Fruit fly (Drosophila melanogaster) whole organism, embryonic: ENCODE results near the gene CG9920.

ENCODE experiments used
- ATbp ChIP-seq: fragments of 200-800 bp; sonication (Bioruptor generic); optimal IDR thresholded peaks from 2 replicates; lab custom pipeline; 2017; ENCODE audit warnings: missing biosample characterization, mild to moderate bottlenecking, missing genetic modification characterization, missing genetic modification reagents
- Adf1 ChIP-seq: fragments of 200-800 bp; sonication (Bioruptor generic); IDR thresholded peaks from 2 replicates; pipeline ENCODE4 v1.3.6; 2022; ENCODE audit warnings: missing biosample characterization, missing genetic modification characterization
- Bgb ChIP-seq: fragments of 200-800 bp; sonication (Bioruptor generic); IDR thresholded peaks from 2 replicates; pipeline ENCODE4 v1.3.6; 2022; ENCODE audit warnings: missing biosample characterization, missing genetic modification characterization; ENCODE audit not compliant: partially characterized antibody
- Bteb2 ChIP-seq: fragments of 200-800 bp; sonication (Bioruptor generic); optimal IDR thresholded peaks from 2 replicates; lab custom pipeline; 2016; ENCODE audit warnings: missing biosample characterization, missing genetic modification characterization
- CG10209 ChIP-seq: fragments of 200-800 bp; sonication (Bioruptor generic); optimal IDR thresholded peaks from 3 replicates; lab custom pipeline; 2017; ENCODE audit warnings: missing biosample characterization, mild to moderate bottlenecking, missing genetic modification characterization, missing genetic modification reagents
- CG11085 ChIP-seq: fragments of 200-800 bp; sonication (Bioruptor generic); IDR thresholded peaks from 2 replicates; pipeline ENCODE4 v1.3.6; 2022; ENCODE audit warnings: missing biosample characterization, missing genetic modification characterization
- CG13123 ChIP-seq: fragments of 200-800 bp; sonication (Bioruptor generic); optimal IDR thresholded peaks from 2 replicates; lab custom pipeline; 2016; ENCODE audit warnings: missing biosample characterization, missing genetic modification characterization
- CG13296 ChIP-seq: fragments of 200-800 bp; sonication (Bioruptor generic); optimal IDR thresholded peaks from 3 replicates; lab custom pipeline; 2018; ENCODE audit warnings: missing biosample characterization, mild to moderate bottlenecking, missing genetic modification characterization
- CG13624 ChIP-seq: fragments of 200-800 bp; sonication (Bioruptor generic); optimal IDR thresholded peaks from 2 replicates; lab custom pipeline; 2016; ENCODE audit warnings: missing biosample characterization, missing genetic modification characterization
- CG1529 ChIP-seq: fragments of 200-800 bp; sonication (Bioruptor generic); optimal IDR thresholded peaks from 3 replicates; lab custom pipeline; 2018; ENCODE audit warnings: missing biosample characterization, missing genetic modification characterization
- CG3065 ChIP-seq: fragments of 200-800 bp; sonication (Bioruptor generic); optimal IDR thresholded peaks from 2 replicates; lab custom pipeline; 2016; ENCODE audit warnings: missing biosample characterization, missing genetic modification characterization
- CG31224 ChIP-seq: fragments of 200-800 bp; sonication (Bioruptor generic); IDR thresholded peaks from 2 replicates; pipeline ENCODE4 v1.3.6; 2022; ENCODE audit warnings: missing biosample characterization, missing genetic modification characterization
- CG33213 ChIP-seq: fragments of 200-800 bp; sonication (Bioruptor generic); optimal IDR thresholded peaks from 3 replicates; lab custom pipeline; 2016; ENCODE audit warnings: missing biosample characterization, missing genetic modification characterization
- CG34224 ChIP-seq: fragments of 200-800 bp; sonication (Bioruptor generic); IDR thresholded peaks from 3 replicates; pipeline ENCODE4 v1.3.6; 2022; ENCODE audit warnings: missing biosample characterization, missing genetic modification characterization; ENCODE audit not compliant: partially characterized antibody
- CG34422 ChIP-seq: fragments of 200-800 bp; sonication (Bioruptor generic); IDR thresholded peaks from 3 replicates; pipeline ENCODE4 v1.3.6; 2022; ENCODE audit warnings: missing biosample characterization, missing genetic modification characterization
- CG4707 ChIP-seq: fragments of 200-800 bp; sonication (Bioruptor generic); optimal IDR thresholded peaks from 2 replicates; lab custom pipeline; 2018; ENCODE audit warnings: missing biosample characterization, mild to moderate bottlenecking, missing genetic modification characterization, moderate library complexity
- CG6854 ChIP-seq: fragments of 200-800 bp; sonication (Bioruptor generic); optimal IDR thresholded peaks from 3 replicates; lab custom pipeline; 2017; ENCODE audit warnings: missing biosample characterization, mild to moderate bottlenecking, missing genetic modification characterization
- CG7271 ChIP-seq: fragments of 200-800 bp; sonication (Bioruptor generic); optimal IDR thresholded peaks from 2 replicates; lab custom pipeline; 2018; ENCODE audit warnings: missing biosample characterization, mild to moderate bottlenecking, missing genetic modification characterization, moderate library complexity
- CG7357 ChIP-seq: fragments of 200-800 bp; sonication (Bioruptor generic); IDR thresholded peaks from 3 replicates; pipeline ENCODE4 v1.3.6; 2022; ENCODE audit warnings: missing biosample characterization, missing genetic modification characterization
- CG7745 ChIP-seq: fragments of 200-800 bp; sonication (Bioruptor generic); optimal IDR thresholded peaks from 2 replicates; lab custom pipeline; 2018; ENCODE audit warnings: missing biosample characterization, mild to moderate bottlenecking, missing genetic modification characterization, moderate library complexity
- CG8290 ChIP-seq, 3 experiments: fragments of 200-800 bp; sonication (Bioruptor generic); optimal IDR thresholded peaks; 2 replicates each; lab custom pipeline; 2016 to 2019; ENCODE audit warnings: missing biosample characterization in 3 of 3, missing genetic modification characterization in 3 of 3, mild to moderate bottlenecking in 2 of 3, moderate library complexity in 1 of 3
- CG8478 ChIP-seq: fragments of >200 bp; optimal IDR thresholded peaks from 2 replicates; lab custom pipeline; 2018
- CG8944 ChIP-seq: fragments of 200-800 bp; sonication (Bioruptor generic); optimal IDR thresholded peaks from 3 replicates; lab custom pipeline; 2016; ENCODE audit warnings: missing biosample characterization, missing genetic modification characterization
- Chrac-16 ChIP-seq: fragments of 200-800 bp; sonication (Bioruptor generic); optimal IDR thresholded peaks from 3 replicates; lab custom pipeline; 2016; ENCODE audit warnings: missing biosample characterization, missing genetic modification characterization
- E2f2 ChIP-seq: fragments of 200-800 bp; sonication (Bioruptor generic); IDR thresholded peaks from 2 replicates; pipeline ENCODE4 v1.3.6; 2022; ENCODE audit warnings: missing biosample characterization, missing genetic modification characterization
- Fer1 ChIP-seq: fragments of 200-800 bp; sonication (Bioruptor generic); optimal IDR thresholded peaks from 2 replicates; lab custom pipeline; 2017; ENCODE audit warnings: missing biosample characterization, mild to moderate bottlenecking, missing genetic modification characterization
- Hmr ChIP-seq: fragments of 200-800 bp; sonication (Bioruptor generic); optimal IDR thresholded peaks from 3 replicates; lab custom pipeline; 2017; ENCODE audit warnings: mild to moderate bottlenecking, missing biosample characterization, missing genetic modification reagents, missing genetic modification characterization
- NFAT ChIP-seq: fragments of 200-800 bp; sonication (Bioruptor generic); IDR thresholded peaks from 2 replicates; pipeline ENCODE4 v1.3.6; 2022; ENCODE audit warnings: missing biosample characterization, missing genetic modification characterization
- Trl ChIP-seq, 3 experiments: fragments of >200 bp in 2 of 3; fragments of 200-800 bp in 1 of 3; sonication (Bioruptor generic) in 1 of 3; optimal IDR thresholded peaks; 2 replicates in 1 of 3; 3 replicates in 2 of 3; lab custom pipeline; 2016 to 2017; ENCODE audit warnings: missing biosample characterization in 1 of 3, missing genetic modification characterization in 1 of 3
- Usf ChIP-seq: fragments of 200-800 bp; sonication (Bioruptor generic); optimal IDR thresholded peaks from 2 replicates; lab custom pipeline; 2017; ENCODE audit warnings: missing genotype, missing biosample characterization, missing genetic modification characterization
- btn ChIP-seq: fragments of 200-800 bp; sonication (Bioruptor generic); optimal IDR thresholded peaks from 2 replicates; lab custom pipeline; 2016; ENCODE audit warnings: missing biosample characterization, missing genetic modification characterization
- cad ChIP-seq: fragments of >200 bp; optimal IDR thresholded peaks from 2 replicates; lab custom pipeline; 2017; ENCODE audit warnings: missing biosample characterization, missing genetic modification characterization
- ci ChIP-seq: fragments of 200-800 bp; sonication (Bioruptor generic); IDR thresholded peaks from 3 replicates; pipeline ENCODE4 v1.3.6; 2022; ENCODE audit warnings: missing biosample characterization, missing genetic modification characterization
- croc ChIP-seq: fragments of 200-800 bp; sonication (Bioruptor generic); conservative IDR thresholded peaks from 3 replicates; pipeline ENCODE4 v1.3.6; 2022; ENCODE audit warnings: missing biosample characterization, missing genetic modification characterization
- cwo ChIP-seq: fragments of 200-800 bp; sonication (Bioruptor generic); optimal IDR thresholded peaks from 3 replicates; lab custom pipeline; 2017; ENCODE audit warnings: missing biosample characterization, missing genetic modification characterization, mild to moderate bottlenecking, moderate library complexity, missing genetic modification reagents
- dmrt99B ChIP-seq: fragments of 200-800 bp; sonication (Bioruptor generic); optimal IDR thresholded peaks from 2 replicates; lab custom pipeline; 2018; ENCODE audit warnings: missing biosample characterization, mild to moderate bottlenecking, missing genetic modification characterization, moderate library complexity
- fd102C ChIP-seq: fragments of 200-800 bp; sonication (Bioruptor generic); optimal IDR thresholded peaks from 2 replicates; lab custom pipeline; 2018; ENCODE audit warnings: missing biosample characterization, mild to moderate bottlenecking, missing genetic modification characterization, moderate library complexity
- grn ChIP-seq: fragments of 200-800 bp; sonication (Bioruptor generic); optimal IDR thresholded peaks from 3 replicates; lab custom pipeline; 2017; ENCODE audit warnings: missing biosample characterization, missing genetic modification characterization
- kni ChIP-seq: fragments of 200-800 bp; sonication (Bioruptor generic); optimal IDR thresholded peaks from 3 replicates; lab custom pipeline; 2017; ENCODE audit warnings: mild to moderate bottlenecking, missing biosample characterization, missing genetic modification reagents, missing genetic modification characterization
- org-1 ChIP-seq: fragments of 200-800 bp; sonication (Bioruptor generic); optimal IDR thresholded peaks from 2 replicates; lab custom pipeline; 2017; ENCODE audit warnings: missing biosample characterization, missing genetic modification characterization
- prd ChIP-seq, 3 experiments: fragments of >200 bp in 2 of 3; fragments of 200-800 bp in 1 of 3; sonication (Bioruptor generic) in 1 of 3; optimal IDR thresholded peaks in 2 of 3; IDR thresholded peaks in 1 of 3; 2 replicates in 2 of 3; 3 replicates in 1 of 3; pipeline versions ENCODE4 v1.3.6 to Lab custom; 2017 to 2022; ENCODE audit warnings: missing biosample characterization in 1 of 3, missing genetic modification characterization in 1 of 3
- rib ChIP-seq: fragments of 200-800 bp; sonication (Bioruptor generic); IDR thresholded peaks from 2 replicates; pipeline ENCODE4 v1.3.6; 2022; ENCODE audit warnings: missing biosample characterization, missing genetic modification characterization
- row ChIP-seq: fragments of 200-800 bp; sonication (Bioruptor generic); IDR thresholded peaks from 3 replicates; pipeline ENCODE4 v1.3.6; 2022; ENCODE audit warnings: missing biosample characterization, missing genetic modification characterization
- sd ChIP-seq: fragments of 200-800 bp; sonication (Bioruptor generic); optimal IDR thresholded peaks from 3 replicates; lab custom pipeline; 2018; ENCODE audit warnings: missing biosample characterization, mild to moderate bottlenecking, missing genetic modification characterization, moderate library complexity
- tap ChIP-seq: fragments of 200-800 bp; optimal IDR thresholded peaks from 3 replicates; lab custom pipeline; 2019; ENCODE audit warnings: missing biosample characterization, mild to moderate bottlenecking, missing genetic modification characterization, moderate library complexity
- tio ChIP-seq: fragments of 200-800 bp; sonication (Bioruptor generic); optimal IDR thresholded peaks from 2 replicates; lab custom pipeline; 2017; ENCODE audit warnings: missing biosample characterization, missing genetic modification characterization, inconsistent platforms
- tll ChIP-seq, 2 experiments: fragments of 200-800 bp in 1 of 2; fragments of >200 bp in 1 of 2; sonication (Bioruptor generic) in 1 of 2; optimal IDR thresholded peaks; 2 replicates each; lab custom pipeline; 2017 to 2019; ENCODE audit warnings: missing biosample characterization in 2 of 2, missing genetic modification characterization in 2 of 2, mild to moderate bottlenecking in 1 of 2, moderate library complexity in 1 of 2
- ttk ChIP-seq: fragments of 200-800 bp; sonication (Bioruptor generic); IDR thresholded peaks from 2 replicates; pipeline ENCODE4 v2.1.2; 2022; ENCODE audit warnings: missing biosample characterization, missing genetic modification characterization
- unc-4 ChIP-seq: fragments of 200-800 bp; sonication (Bioruptor generic); IDR thresholded peaks from 2 replicates; pipeline ENCODE4 v1.3.6; 2022; ENCODE audit warnings: missing biosample characterization, missing genetic modification characterization; ENCODE audit not compliant: partially characterized antibody
- zen ChIP-seq: fragments of 200-800 bp; sonication (Bioruptor generic); optimal IDR thresholded peaks from 3 replicates; lab custom pipeline; 2018; ENCODE audit warnings: missing biosample characterization, mild to moderate bottlenecking, missing genetic modification characterization, moderate library complexity

The CG9920 gene

DNA sequence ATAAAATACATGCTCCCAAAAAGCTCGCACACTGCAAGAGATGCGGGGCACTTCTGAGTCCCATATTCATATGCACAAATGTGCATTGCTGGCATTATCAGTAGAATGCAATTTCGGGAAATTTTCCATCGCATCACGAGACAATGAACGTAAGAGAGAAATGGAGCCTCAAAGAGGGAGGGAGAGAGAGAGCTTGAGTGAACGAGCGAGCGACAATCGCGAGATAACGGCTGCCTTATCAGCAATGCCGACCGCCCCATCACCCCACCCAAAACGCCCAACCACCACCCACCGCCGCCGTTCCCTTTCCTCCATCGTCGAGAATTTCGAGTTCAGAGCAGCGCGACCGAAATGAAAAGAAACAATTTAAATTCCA lies 41.9 kb downstream of the CG9920 start:
- peak; percentile 52 for TF ChIP-seq Adf1 (GFP tag; lab: Robert Waterston, UW)
- no peak for TF ChIP-seq btn (GFP tag; lab: Kevin White, UChicago)
- 0 out of 2 replicates have a peak, but pooled peaks have one; percentile 24 for TF ChIP-seq unc-4 (GFP tag; lab: Robert Waterston, UW)
- TF ChIP-seq Hmr (GFP tag; lab: Kevin White, UChicago) = no peak
- TF ChIP-seq CG8944 (GFP tag; lab: Kevin White, UChicago) = no peak
- TF ChIP-seq prd (optimal IDR thresholded peaks at IDR 0.05; lab: Kevin White, UChicago) = no peak
- no peak for TF ChIP-seq prd (GFP tag; IDR thresholded peaks at IDR 0.05; lab: Robert Waterston, UW)
- no peak for TF ChIP-seq fd102C
- no peak for TF ChIP-seq zen
- no peak for TF ChIP-seq CG1529 (GFP tag; lab: Kevin White, UChicago)
- TF ChIP-seq tap = no peak
- no peak for TF ChIP-seq CG7745 (tag; lab: Kevin White, UChicago)
- TF ChIP-seq CG4707 (GFP tag; lab: Kevin White, UChicago) = no peak
- TF ChIP-seq sd (tag; lab: Kevin White, UChicago) = peak; percentile 92
- no peak for TF ChIP-seq CG8290 (GFP tag; optimal IDR thresholded peaks at IDR 0.05; lab: Kevin White, UChicago)
- peak in 1 of 2 experiments; percentile 56 for TF ChIP-seq CG8290 (tag; optimal IDR thresholded peaks at IDR 0.05; lab: Kevin White, UChicago)
- no peak for TF ChIP-seq CG7271 (tag; lab: Kevin White, UChicago)
- no peak for TF ChIP-seq CG7357 (GFP tag; lab: Robert Waterston, UW)
- no peak for TF ChIP-seq CG6854 (GFP tag; lab: Kevin White, UChicago)
- no peak for TF ChIP-seq CG11085 (GFP tag; lab: Robert Waterston, UW)
- TF ChIP-seq CG33213 (GFP tag; lab: Kevin White, UChicago) = no peak
- TF ChIP-seq ci (GFP tag; lab: Robert Waterston, UW) = peak; percentile 29; the same call in 1 of the 3 replicates
- TF ChIP-seq Usf = no peak
- TF ChIP-seq ATbp = no peak
- TF ChIP-seq ttk = no peak
- no peak for TF ChIP-seq CG13296
- no peak for TF ChIP-seq CG3065 (GFP tag; lab: Kevin White, UChicago)
- TF ChIP-seq croc (GFP tag; lab: Robert Waterston, UW) = no peak
- TF ChIP-seq Chrac-16 = no peak
- peak; percentile 58; the same call in 1 of the 2 replicates for TF ChIP-seq NFAT (GFP tag; lab: Robert Waterston, UW)
- 0 out of 2 replicates have a peak, but pooled peaks have one; percentile 2 for TF ChIP-seq E2f2 (GFP tag; lab: Robert Waterston, UW)
- TF ChIP-seq rib (GFP tag; lab: Robert Waterston, UW) = 0 out of 2 replicates have a peak, but pooled peaks have one; percentile 35
- no peak for TF ChIP-seq CG10209 (GFP tag; lab: Kevin White, UChicago)
- TF ChIP-seq row (GFP tag; lab: Robert Waterston, UW) = no peak
- TF ChIP-seq org-1 (GFP tag; lab: Kevin White, UChicago) = no peak
- no peak for TF ChIP-seq tll (GFP tag; optimal IDR thresholded peaks at IDR 0.05; lab: Kevin White, UChicago)
- peak; percentile 11; the same call in 1 of the 3 replicates for TF ChIP-seq CG34224 (GFP tag; lab: Robert Waterston, UW)
- TF ChIP-seq Trl (optimal IDR thresholded peaks at IDR 0.05; lab: Kevin White, UChicago) = peak; percentile 53
- TF ChIP-seq Trl (GFP tag; optimal IDR thresholded peaks at IDR 0.05; lab: Kevin White, UChicago) = no peak
- TF ChIP-seq CG13624 = no peak
- no peak for TF ChIP-seq Bgb
- no peak for TF ChIP-seq Fer1
- no peak for TF ChIP-seq kni (GFP tag; lab: Kevin White, UChicago)
- no peak for TF ChIP-seq tio (GFP tag; lab: Kevin White, UChicago)
- TF ChIP-seq Bteb2 (GFP tag; lab: Kevin White, UChicago) = no peak
- TF ChIP-seq CG31224 (GFP tag; lab: Robert Waterston, UW) = no peak
- no peak for TF ChIP-seq dmrt99B
- TF ChIP-seq CG8478 (lab: Kevin White, UChicago) = no peak
- TF ChIP-seq cwo = peak; percentile 83
- peak; percentile 69 for TF ChIP-seq grn (GFP tag; lab: Kevin White, UChicago)
- no peak for TF ChIP-seq cad (GFP tag; lab: Kevin White, UChicago)
- peak; percentile 6; the same call in 1 of the 3 replicates for TF ChIP-seq CG34422 (GFP tag; lab: Robert Waterston, UW)
- no peak for TF ChIP-seq CG13123 (GFP tag; lab: Kevin White, UChicago)
